Fruit fly (Drosophila melanogaster): ENCODE data around the gene Ca-beta.

DNA sequence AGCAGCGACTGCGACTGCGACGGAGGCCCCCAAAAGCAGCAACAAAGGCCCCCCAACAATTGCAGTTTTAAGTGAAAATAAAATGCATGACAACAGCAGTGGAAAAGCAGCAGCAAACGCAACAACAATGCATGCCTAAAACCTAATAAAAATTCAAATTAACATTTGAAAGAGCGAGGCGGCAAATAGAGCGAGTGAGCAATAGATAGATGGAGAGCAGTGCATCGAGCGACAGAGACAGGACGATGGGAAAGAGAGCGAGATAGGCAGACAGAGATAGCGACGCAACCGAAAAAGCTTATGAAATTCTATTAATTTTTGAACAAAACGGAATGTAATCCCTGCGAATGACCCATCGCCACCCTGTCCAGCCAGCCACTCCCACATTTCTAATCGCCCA, 15.6 kb upstream of the Ca-beta start:
- TF ChIP-seq CG8301 (tag; optimal IDR thresholded peaks at IDR 0.05) (no peak), gl (tag; optimal IDR thresholded peaks at IDR 0.05) (no peak), Snoo (tag; optimal IDR thresholded peaks at IDR 0.05) (no peak), EcR (GFP tag; optimal IDR thresholded peaks at IDR 0.05) (no peak), fd96Ca (GFP tag; IDR thresholded peaks at IDR 0.05) (no peak), CG13204 (GFP tag; optimal IDR thresholded peaks at IDR 0.05) (no peak), CG4496 (GFP tag; IDR thresholded peaks at IDR 0.05) (no peak), D1 (tag; optimal IDR thresholded peaks at IDR 0.05) (no peak)
